Worm (Caenorhabditis elegans): ENCODE results near the gene grd-7.

Gene grd-7

ce11 chrX:7289565-7289964, 20.3 kb upstream of the grd-7 start:
- TF ChIP-seq nhr-237 (tag; optimal IDR thresholded peaks at IDR 0.05) (no peak), daf-19 (GFP tag; conservative IDR thresholded peaks at IDR 0.05) (0 out of 2 replicates have a peak, but pooled peaks have one; percentile 8)

ce11 chrX:7284724-7285184, 15.5 kb upstream of the grd-7 start:
- TF ChIP-seq sdz-12 (GFP tag; optimal IDR thresholded peaks at IDR 0.05) (no peak), lsy-2 (tag; optimal IDR thresholded peaks at IDR 0.05) (peak; percentile 20 to 45), F37D6.2 (tag; optimal IDR thresholded peaks at IDR 0.05) (peak; percentile 79), php-3 (GFP tag; IDR thresholded peaks at IDR 0.05) (no peak), hlh-11 (tag; optimal IDR thresholded peaks at IDR 0.05) (peak; percentile 24), skn-1 (tag; optimal IDR thresholded peaks at IDR 0.05) (no peak), fkh-10 (GFP tag; optimal IDR thresholded peaks at IDR 0.05) (peak; percentile 96), ces-1 (GFP tag; optimal IDR thresholded peaks at IDR 0.05) (no peak), aha-1 (tag) (peak; percentile 96), hlh-30 (tag; optimal IDR thresholded peaks at IDR 0.05; ENCODE audit: insufficient read depth) (peak; percentile 11), gei-8 (GFP tag; optimal IDR thresholded peaks at IDR 0.05) (no peak), F49E8.2 (tag; optimal IDR thresholded peaks at IDR 0.05; ENCODE audit: borderline replicate concordance) (no peak), ztf-11 (tag; optimal IDR thresholded peaks at IDR 0.05) (no peak), nhr-111 (GFP tag; optimal IDR thresholded peaks at IDR 0.05) (no peak), hmg-1.1 (GFP tag; IDR thresholded peaks at IDR 0.05) (peak; percentile 55; the same call in 1 of the 2 replicates), nhr-11 (tag; optimal IDR thresholded peaks at IDR 0.05) (no peak), unc-62 (GFP tag; optimal IDR thresholded peaks at IDR 0.05 in 1 of 2) (peak in 1 of 2 experiments; percentile 86), unc-62 (tag; optimal IDR thresholded peaks at IDR 0.05) (no peak), dpl-1 (GFP tag; optimal IDR thresholded peaks at IDR 0.05) (no peak), ceh-28 (tag; optimal IDR thresholded peaks at IDR 0.05) (peak; percentile 10), nhr-102 (tag; optimal IDR thresholded peaks at IDR 0.05) (no peak), tra-1 (GFP tag; IDR thresholded peaks at IDR 0.05) (no peak), mdl-1 (tag; optimal IDR thresholded peaks at IDR 0.05) (peak in 1 of 2 experiments; percentile 45), nhr-28 (tag; optimal IDR thresholded peaks at IDR 0.05) (no peak), set-16 (GFP tag; IDR thresholded peaks at IDR 0.05) (peak; percentile 38; the same call in 1 of the 2 replicates), ceh-44 (GFP tag; IDR thresholded peaks at IDR 0.05) (no peak), snpc-4 (tag; optimal IDR thresholded peaks at IDR 0.05) (no peak), rbr-2 (tag; optimal IDR thresholded peaks at IDR 0.05) (peak; percentile 74), mdt-29 (GFP tag; IDR thresholded peaks at IDR 0.05) (no peak), ctbp-1 (GFP tag; IDR thresholded peaks at IDR 0.05) (peak; percentile 76), mep-1 (tag; optimal IDR thresholded peaks at IDR 0.05) (peak; percentile 64)

DNA sequence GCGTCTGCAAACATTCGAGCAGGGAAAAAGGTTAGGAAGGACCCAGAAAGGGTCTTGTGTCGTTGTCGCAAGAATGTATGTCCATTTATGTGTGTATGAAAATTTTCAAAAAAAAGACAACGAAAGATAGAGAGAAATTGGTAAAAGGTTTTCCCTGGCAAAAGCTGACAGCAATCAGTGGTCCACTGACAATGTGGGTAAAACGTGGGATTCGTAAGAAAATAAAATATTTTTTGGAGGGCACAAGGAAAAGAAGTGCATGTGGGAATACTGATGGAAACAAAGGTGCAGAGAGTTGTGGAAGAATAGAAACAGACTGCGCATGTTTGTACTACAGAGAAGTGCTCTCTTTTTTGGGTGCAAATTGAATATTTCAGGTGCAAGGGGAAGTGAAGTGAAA, 13.9 kb upstream of the grd-7 start:
- TF ChIP-seq ZK337.2 (GFP tag; IDR thresholded peaks at IDR 0.05) (no peak), spr-1 (tag; optimal IDR thresholded peaks at IDR 0.05) (no peak), nhr-42 (GFP tag; IDR thresholded peaks at IDR 0.05) (no peak), aha-1 (tag) (peak; percentile 96), unc-62 (GFP tag; optimal IDR thresholded peaks at IDR 0.05 in 1 of 2) (peak in 1 of 2 experiments; percentile 8), unc-62 (tag; optimal IDR thresholded peaks at IDR 0.05) (no peak)

DNA sequence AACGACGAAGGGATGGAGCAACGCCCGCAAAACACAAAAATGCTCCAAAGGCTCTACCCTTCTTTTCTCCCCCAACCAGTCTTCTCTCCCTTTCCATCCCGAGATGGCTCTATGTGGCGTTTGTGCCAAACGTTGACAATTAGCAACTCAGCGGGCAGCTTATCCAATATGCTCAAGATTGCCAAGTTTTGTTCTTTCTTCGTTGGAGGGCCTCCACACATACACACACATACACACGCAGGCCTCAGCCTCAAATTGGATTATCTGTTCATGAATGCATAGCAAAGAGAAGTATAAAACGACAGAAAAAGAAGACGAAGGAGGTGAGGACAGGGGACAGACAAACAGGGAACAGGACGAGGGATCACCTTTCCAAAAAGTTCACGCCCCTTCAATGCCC, 12.1 kb upstream of the grd-7 start:
- no peak for TF ChIP-seq daf-8 (GFP tag; IDR thresholded peaks at IDR 0.05)
- TF ChIP-seq set-16 (GFP tag; IDR thresholded peaks at IDR 0.05): peak; percentile 36; the same call in 1 of the 2 replicates

Data from whole organism, L4 larva.